Worm (Caenorhabditis elegans) whole organism, early embryonic: Measurements from ENCODE around the gene jmjd-1.2.

Experiments
- aly-1 ChIP-seq: sonication (generic microtip); optimal IDR thresholded peaks from 2 replicates; lab custom pipeline; 2016; ENCODE audit warnings: missing genetic modification characterization, missing compliant biosample characterization
- ama-1 ChIP-seq: fragments of 150-350 bp; optimal IDR thresholded peaks from 2 replicates; lab custom pipeline; 2014
- ceh-36 ChIP-seq: sonication (generic microtip); optimal IDR thresholded peaks from 2 replicates; lab custom pipeline; 2016; ENCODE audit warnings: missing genetic modification characterization, inconsistent platforms, missing compliant biosample characterization
- ets-7 ChIP-seq: sonication (generic microtip); optimal IDR thresholded peaks from 2 replicates; lab custom pipeline; 2016; ENCODE audit warnings: missing genotype, missing genetic modification characterization, missing compliant biosample characterization
- flt-1 ChIP-seq: fragments of 200-800 bp; sonication (Bioruptor generic); IDR thresholded peaks from 2 replicates; pipeline ENCODE4 v1.3.6; 2022; ENCODE audit warnings: missing genetic modification characterization, missing compliant biosample characterization
- hmbx-1 ChIP-seq: sonication (generic microtip); optimal IDR thresholded peaks from 2 replicates; lab custom pipeline; 2016; ENCODE audit warnings: mild to moderate bottlenecking, missing genetic modification characterization, missing compliant biosample characterization
- sea-1 ChIP-seq: fragments of 200-800 bp; sonication (Bioruptor generic); conservative IDR thresholded peaks from 2 replicates; pipeline ENCODE4 v1.3.6; 2022; ENCODE audit warnings: missing genetic modification characterization, missing compliant biosample characterization
- tbx-11 ChIP-seq: fragments of 200-800 bp; sonication (Bioruptor generic); IDR thresholded peaks from 2 replicates; pipeline ENCODE4 v1.3.6; 2022; ENCODE audit warnings: missing genetic modification characterization, missing compliant biosample characterization
- tbx-37 ChIP-seq: fragments of 200-800 bp; sonication (Bioruptor generic); conservative IDR thresholded peaks from 2 replicates; pipeline ENCODE4 v1.3.6; 2022; ENCODE audit warnings: missing genetic modification reagents, missing genetic modification characterization, missing compliant biosample characterization
- tra-4 ChIP-seq: sonication (generic microtip); optimal IDR thresholded peaks from 2 replicates; lab custom pipeline; 2017; ENCODE audit warnings: missing genetic modification characterization, missing compliant biosample characterization

- no peak for TF ChIP-seq sea-1 (GFP tag; lab: Robert Waterston, UW)
- no peak for TF ChIP-seq ceh-36 (tag; lab: Kevin White, UChicago)
- TF ChIP-seq tbx-37 (GFP tag; lab: Robert Waterston, UW), result no peak
- no peak for TF ChIP-seq ama-1
- no peak for TF ChIP-seq tra-4 (tag; lab: Kevin White, UChicago)
- no peak for TF ChIP-seq aly-1 (tag; lab: Kevin White, UChicago)
- no peak for TF ChIP-seq hmbx-1
- no peak for TF ChIP-seq tbx-11 (GFP tag; lab: Robert Waterston, UW)
- TF ChIP-seq flt-1 (GFP tag; lab: Robert Waterston, UW), result no peak
- no peak for TF ChIP-seq ets-7 (tag; lab: Kevin White, UChicago)
Observed at ce11 chrIV:4653708-4654107, 7.1 kb upstream of the jmjd-1.2 start.
